Worm (Caenorhabditis elegans): Measurements from ENCODE around the gene tes-1.
A peak's percentile ranks its signal among the peaks of the same experiment; 100 is the strongest.

The tes-1 gene

DNA sequence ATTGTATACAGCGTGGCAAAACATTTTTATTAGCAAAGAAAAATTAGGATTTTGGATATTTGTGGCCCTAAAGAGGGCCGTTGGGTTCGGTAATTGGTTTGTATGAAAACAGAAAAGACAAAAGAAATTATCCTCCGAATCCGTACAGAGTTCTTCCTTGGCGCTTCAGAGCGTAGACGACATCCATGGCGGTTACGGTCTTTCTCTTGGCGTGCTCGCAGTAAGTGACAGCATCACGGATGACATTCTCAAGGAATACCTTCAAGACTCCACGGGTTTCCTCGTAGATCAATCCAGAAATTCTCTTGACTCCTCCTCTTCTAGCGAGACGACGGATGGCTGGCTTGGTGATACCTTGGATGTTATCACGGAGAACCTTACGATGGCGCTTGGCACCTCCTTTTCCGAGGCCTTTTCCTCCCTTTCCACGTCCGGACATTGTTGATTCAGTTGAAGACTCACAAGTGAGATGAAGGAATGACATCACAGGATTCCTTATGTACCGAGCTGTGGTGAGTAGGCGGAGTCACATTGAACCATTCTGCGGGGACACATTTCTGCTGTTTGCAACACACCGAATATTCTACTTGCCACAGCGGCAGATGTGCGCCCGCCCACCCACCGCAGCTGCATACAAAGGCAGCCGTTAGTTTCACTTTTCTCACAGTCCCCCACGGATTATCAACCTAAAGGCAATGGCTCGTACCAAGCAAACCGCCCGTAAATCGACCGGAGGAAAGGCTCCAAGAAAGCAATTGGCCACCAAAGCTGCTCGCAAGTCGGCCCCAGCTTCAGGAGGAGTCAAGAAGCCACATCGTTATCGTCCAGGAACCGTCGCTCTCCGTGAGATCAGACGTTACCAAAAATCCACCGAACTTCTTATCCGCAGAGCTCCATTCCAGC is 36.6 kb upstream of the tes-1 start, which contains the start of the genes his-60 and his-59 (continued):
- TF ChIP-seq bed-1 (GFP tag; IDR thresholded peaks at IDR 0.05) (no peak), ceh-91 (GFP tag; IDR thresholded peaks at IDR 0.05) (no peak; the same call in 1 of the 2 replicates), zim-3 (tag; optimal IDR thresholded peaks at IDR 0.05) (peak; percentile 59), nhr-27 (tag; optimal IDR thresholded peaks at IDR 0.05) (no peak), mes-4 (tag; optimal IDR thresholded peaks at IDR 0.05) (peak; percentile 48), lir-1 (GFP tag; conservative IDR thresholded peaks at IDR 0.05) (no peak; the same call in 1 of the 2 replicates), repo-1 (tag; optimal IDR thresholded peaks at IDR 0.05) (no peak), sptf-2 (GFP tag; optimal IDR thresholded peaks at IDR 0.05) (no peak), Y95B8A.8 (GFP tag; IDR thresholded peaks at IDR 0.05) (peak; percentile 82), tbx-9 (tag; optimal IDR thresholded peaks at IDR 0.05; ENCODE audit: borderline replicate concordance) (no peak), F22D6.2 (tag; optimal IDR thresholded peaks at IDR 0.05) (no peak), F33H1.4 (GFP tag; IDR thresholded peaks at IDR 0.05) (0 out of 2 replicates have a peak, but pooled peaks have one; percentile 24), ceh-58 (GFP tag; IDR thresholded peaks at IDR 0.05) (0 out of 2 replicates have a peak, but pooled peaks have one; percentile 38), egrh-3 (GFP tag; IDR thresholded peaks at IDR 0.05) (peak; percentile 51), die-1 (tag; optimal IDR thresholded peaks at IDR 0.05) (peak; percentile 43), nhr-80 (tag; optimal IDR thresholded peaks at IDR 0.05) (no peak), B0336.3 (GFP tag; IDR thresholded peaks at IDR 0.05) (peak; percentile 77), atf-7 (tag; optimal IDR thresholded peaks at IDR 0.05) (no peak), T26A5.8 (tag; optimal IDR thresholded peaks at IDR 0.05) (no peak), somi-1 (GFP tag; optimal IDR thresholded peaks at IDR 0.05) (no peak), ztf-25 (GFP tag; IDR thresholded peaks at IDR 0.05) (peak; percentile 28; the same call in 1 of the 2 replicates), snpc-1.1 (tag; optimal IDR thresholded peaks at IDR 0.05; ENCODE audit: insufficient read depth) (no peak), nhr-120 (GFP tag; IDR thresholded peaks at IDR 0.05) (no peak), Y53F4B.3 (GFP tag; IDR thresholded peaks at IDR 0.05) (no peak), athp-1 (tag; optimal IDR thresholded peaks at IDR 0.05) (peak; percentile 48), mxl-1 (tag; optimal IDR thresholded peaks at IDR 0.05) (no peak), unc-130 (GFP tag; optimal IDR thresholded peaks at IDR 0.05) (peak; percentile 7), snpc-4 (GFP tag; optimal IDR thresholded peaks at IDR 0.05) (peak; percentile 35), snpc-4 (tag; optimal IDR thresholded peaks at IDR 0.05) (peak; percentile 4 to 64 (median 48)), cebp-1 (GFP tag; IDR thresholded peaks at IDR 0.05) (no peak), cebp-1 (tag; optimal IDR thresholded peaks at IDR 0.05) (peak; percentile 55), tlf-1 (GFP tag; optimal IDR thresholded peaks at IDR 0.05) (peak; percentile 76), K11D2.4 (GFP tag; IDR thresholded peaks at IDR 0.05) (no peak), pha-4 (tag; optimal IDR thresholded peaks at IDR 0.05) (no peak), rec-8 (tag; optimal IDR thresholded peaks at IDR 0.05) (peak in 1 of 2 experiments; percentile 77), mel-28 (tag; optimal IDR thresholded peaks at IDR 0.05; ENCODE audit: borderline replicate concordance) (no peak), F57A8.1 (GFP tag; optimal IDR thresholded peaks at IDR 0.05) (peak; percentile 41), ccch-3 (GFP tag; optimal IDR thresholded peaks at IDR 0.05) (no peak), C17E4.6 (GFP tag; IDR thresholded peaks at IDR 0.05) (0 out of 2 replicates have a peak, but pooled peaks have one; percentile 18), gei-17 (GFP tag; optimal IDR thresholded peaks at IDR 0.05) (no peak), tbp1 (GFP tag; optimal IDR thresholded peaks at IDR 0.05) (peak; percentile 67), snpc-3.4 (tag; optimal IDR thresholded peaks at IDR 0.05) (peak; percentile 51), ceh-79 (tag; optimal IDR thresholded peaks at IDR 0.05) (no peak), efl-1 (GFP tag; optimal IDR thresholded peaks at IDR 0.05) (no peak), madf-6 (GFP tag; IDR thresholded peaks at IDR 0.05) (peak; percentile 72), hsf-1 (GFP tag; IDR thresholded peaks at IDR 0.05) (peak; percentile 13), F37B4.10 (GFP tag; IDR thresholded peaks at IDR 0.05) (peak; percentile 61; the same call in 1 of the 2 replicates)

Data from whole organism, young adult.